Worm (Caenorhabditis elegans): ENCODE data around the gene vap-2.

DNA sequence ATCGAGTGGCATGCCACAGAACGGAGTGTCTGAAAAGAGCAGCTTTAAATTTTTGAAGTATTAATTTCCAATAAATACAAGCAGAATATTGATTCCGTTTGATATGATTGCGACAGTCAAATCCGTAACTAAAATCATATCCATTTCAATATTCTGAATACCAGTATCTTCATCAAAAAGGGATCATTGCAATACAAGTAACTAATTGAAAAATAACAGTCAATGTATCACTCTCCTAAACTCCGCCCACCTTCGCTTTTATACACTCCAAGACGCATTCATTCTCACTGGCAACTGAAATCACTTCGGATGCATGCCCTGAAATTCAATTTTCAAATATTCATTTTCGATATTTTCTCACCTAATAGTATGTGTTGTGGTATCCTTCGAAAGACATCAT, 38.9 kb downstream of the vap-2 start, which contains the start of gene R07A4.3:
- TF ChIP-seq dao-5 (tag; optimal IDR thresholded peaks at IDR 0.05) (no peak), W03F9.2 (tag; optimal IDR thresholded peaks at IDR 0.05) (no peak), him-1 (tag; optimal IDR thresholded peaks at IDR 0.05) (no peak)
